Worm (Caenorhabditis elegans) whole organism, mixed stage, embryonic: Measurements from ENCODE around the gene nuo-4.

Experiments used
- ceh-83 ChIP-seq: fragments of 200-800 bp; sonication (Bioruptor generic); optimal IDR thresholded peaks from 2 replicates; lab custom pipeline; 2018; ENCODE audit warnings: mild to moderate bottlenecking, missing genetic modification characterization, missing compliant biosample characterization
- drap-1 ChIP-seq: fragments of 200-800 bp; sonication (Bioruptor generic); optimal IDR thresholded peaks from 3 replicates; lab custom pipeline; 2018; ENCODE audit warnings: mild to moderate bottlenecking, missing genetic modification characterization, missing compliant biosample characterization
- flh-1 ChIP-seq: fragments of 200-800 bp; sonication (Bioruptor generic); optimal IDR thresholded peaks from 2 replicates; lab custom pipeline; 2018; ENCODE audit warnings: mild to moderate bottlenecking, missing genetic modification characterization, moderate library complexity, missing compliant biosample characterization
- nhr-237 ChIP-seq: fragments of 150-350 bp; optimal IDR thresholded peaks from 2 replicates; lab custom pipeline; 2014; ENCODE audit warnings: missing biosample characterization, missing genetic modification characterization
- nhr-28 ChIP-seq: fragments of 150-350 bp; optimal IDR thresholded peaks from 2 replicates; lab custom pipeline; 2014; ENCODE audit warnings: missing biosample characterization, missing genetic modification characterization
- pha-4 ChIP-seq: fragments of 150-350 bp; optimal IDR thresholded peaks from 2 replicates; lab custom pipeline; 2018; ENCODE audit warnings: missing biosample characterization, missing genetic modification reagents, missing genetic modification characterization
- snpc-4 ChIP-seq: fragments of 150-350 bp; optimal IDR thresholded peaks from 2 replicates; lab custom pipeline; 2014; ENCODE audit warnings: missing biosample characterization, missing genetic modification characterization
- tbx-8 ChIP-seq: fragments of 200-800 bp; sonication (Bioruptor generic); optimal IDR thresholded peaks from 2 replicates; lab custom pipeline; 2018; ENCODE audit warnings: mild to moderate bottlenecking, missing genetic modification characterization, moderate library complexity, missing compliant biosample characterization
- unc-39 ChIP-seq: fragments of 150-350 bp; optimal IDR thresholded peaks from 2 replicates; lab custom pipeline; 2014; ENCODE audit warnings: missing biosample characterization, missing genetic modification characterization
- unc-62 ChIP-seq: fragments of 150-350 bp; optimal IDR thresholded peaks from 2 replicates; lab custom pipeline; 2014; ENCODE audit warnings: missing biosample characterization, missing genetic modification reagents, missing genetic modification characterization

DNA sequence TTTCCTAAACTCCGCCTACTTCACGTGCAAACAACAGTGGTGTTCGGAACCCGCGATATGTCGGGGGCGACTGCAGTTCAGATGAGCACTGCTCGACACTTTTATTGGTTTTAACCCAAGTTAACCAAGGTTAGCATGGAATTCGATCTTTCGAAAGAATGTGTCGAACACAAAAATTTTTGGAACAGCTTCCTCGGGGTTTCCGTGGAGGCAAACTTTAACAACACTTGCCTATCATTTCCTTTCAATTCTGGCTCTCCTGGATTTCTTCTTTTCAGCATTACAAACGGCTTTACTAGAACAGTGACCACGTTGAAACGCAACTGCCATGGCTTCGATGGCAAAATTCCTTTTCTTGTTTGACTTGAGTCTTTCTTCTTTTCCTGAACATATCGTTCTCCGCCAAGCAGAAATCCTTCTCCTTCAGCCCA, 17.3 kb downstream of the nuo-4 start:
- no peak for TF ChIP-seq unc-39 (tag; lab: Kevin White, UChicago)
- TF ChIP-seq drap-1, result no peak
- no peak for TF ChIP-seq nhr-28 (tag; lab: Kevin White, UChicago)
- TF ChIP-seq snpc-4, result no peak
- TF ChIP-seq tbx-8, result no peak
- no peak for TF ChIP-seq pha-4 (tag; lab: Kevin White, UChicago)
- no peak for TF ChIP-seq unc-62
- no peak for TF ChIP-seq flh-1 (GFP tag; lab: Kevin White, UChicago)
- TF ChIP-seq ceh-83, result no peak
- TF ChIP-seq nhr-237, result no peak
